Fruit fly (Drosophila melanogaster): ENCODE results near the gene alpha-Man-Ib.

The alpha-Man-Ib gene

dm6 chr3R:29088938-29089661 is 23.5 kb downstream of the alpha-Man-Ib start (continued):
- TF ChIP-seq sens-2 (GFP tag; IDR thresholded peaks at IDR 0.05): no peak
- TF ChIP-seq tup (GFP tag; optimal IDR thresholded peaks at IDR 0.05): peak; percentile 27
- no peak for TF ChIP-seq pho (GFP tag; optimal IDR thresholded peaks at IDR 0.05)
- no peak for TF ChIP-seq tna (GFP tag; IDR thresholded peaks at IDR 0.05; ENCODE audit: partially characterized antibody)
- peak; percentile 36; the same call in 1 of the 3 replicates for TF ChIP-seq CG7357 (GFP tag; IDR thresholded peaks at IDR 0.05)
- no peak for TF ChIP-seq CG10543 (GFP tag; optimal IDR thresholded peaks at IDR 0.05)
- no peak for TF ChIP-seq Dfd (GFP tag; optimal IDR thresholded peaks at IDR 0.05)
- peak; percentile 2 for TF ChIP-seq CG10431 (GFP tag; optimal IDR thresholded peaks at IDR 0.05)
- TF ChIP-seq Ssrp (tag; optimal IDR thresholded peaks at IDR 0.05): peak; percentile 72
- no peak for TF ChIP-seq vfl (GFP tag; optimal IDR thresholded peaks at IDR 0.05)
- no peak for TF ChIP-seq schlank (tag; optimal IDR thresholded peaks at IDR 0.05)
- peak; percentile 73 for TF ChIP-seq Xbp1 (GFP tag; optimal IDR thresholded peaks at IDR 0.05)
- peak; percentile 78 for TF ChIP-seq Sox100B (GFP tag; optimal IDR thresholded peaks at IDR 0.05)
- TF ChIP-seq NK7.1 (GFP tag; optimal IDR thresholded peaks at IDR 0.05): peak; percentile 46
- peak; percentile 60 for TF ChIP-seq ap (GFP tag; IDR thresholded peaks at IDR 0.05)
- TF ChIP-seq kni (GFP tag; optimal IDR thresholded peaks at IDR 0.05): peak; percentile 72
- TF ChIP-seq ken (GFP tag; IDR thresholded peaks at IDR 0.05): peak; percentile 46; the same call in 1 of the 3 replicates
- peak; percentile 62 for TF ChIP-seq HLH54F (GFP tag; optimal IDR thresholded peaks at IDR 0.05)
- TF ChIP-seq CG32767 (GFP tag; IDR thresholded peaks at IDR 0.05): peak; percentile 26; the same call in 1 of the 2 replicates
- TF ChIP-seq CG2875 (GFP tag; optimal IDR thresholded peaks at IDR 0.05): peak; percentile 72
- no peak for TF ChIP-seq CG43689 (GFP tag; IDR thresholded peaks at IDR 0.05)
- peak; percentile 37 for TF ChIP-seq slp2 (GFP tag; optimal IDR thresholded peaks at IDR 0.05)
- peak; percentile 76 for TF ChIP-seq CG9727 (GFP tag; optimal IDR thresholded peaks at IDR 0.05)
- peak; percentile 57 for TF ChIP-seq CG7786 (GFP tag; optimal IDR thresholded peaks at IDR 0.05)
- TF ChIP-seq Doc3 (GFP tag; IDR thresholded peaks at IDR 0.05; ENCODE audit: partially characterized antibody): no peak
- TF ChIP-seq CG7963 (GFP tag; IDR thresholded peaks at IDR 0.05; ENCODE audit: partially characterized antibody): no peak
- TF ChIP-seq shn (GFP tag; optimal IDR thresholded peaks at IDR 0.05): peak; percentile 52
- no peak for TF ChIP-seq sna (GFP tag; IDR thresholded peaks at IDR 0.05; ENCODE audit: partially characterized antibody)
- TF ChIP-seq lilli (GFP tag; optimal IDR thresholded peaks at IDR 0.05): peak; percentile 68
- peak; percentile 13 for TF ChIP-seq D19B (GFP tag; optimal IDR thresholded peaks at IDR 0.05)
- peak; percentile 49 for TF ChIP-seq cwo (GFP tag; optimal IDR thresholded peaks at IDR 0.05)
- TF ChIP-seq prd (optimal IDR thresholded peaks at IDR 0.05): no peak
- TF ChIP-seq prd (GFP tag; IDR thresholded peaks at IDR 0.05): peak; percentile 79
- peak; percentile 63 for TF ChIP-seq CG17568 (GFP tag; optimal IDR thresholded peaks at IDR 0.05)
- TF ChIP-seq CG1602 (GFP tag; optimal IDR thresholded peaks at IDR 0.05): peak; percentile 47
- TF ChIP-seq Rfx (GFP tag; IDR thresholded peaks at IDR 0.05): peak; percentile 63
- TF ChIP-seq HLH4C (GFP tag; IDR thresholded peaks at IDR 0.05; ENCODE audit: partially characterized antibody): no peak
- TF ChIP-seq CG12659 (GFP tag; optimal IDR thresholded peaks at IDR 0.05): peak; percentile 71
- TF ChIP-seq salm (tag; optimal IDR thresholded peaks at IDR 0.05): no peak
- no peak for TF ChIP-seq CG7928 (GFP tag; optimal IDR thresholded peaks at IDR 0.05)
- TF ChIP-seq CG17385 (GFP tag; optimal IDR thresholded peaks at IDR 0.05): peak; percentile 55
- TF ChIP-seq CG7987 (GFP tag; optimal IDR thresholded peaks at IDR 0.05): no peak
- TF ChIP-seq Pdp1 (GFP tag; optimal IDR thresholded peaks at IDR 0.05): peak; percentile 54 to 67
- TF ChIP-seq CG10654 (GFP tag; optimal IDR thresholded peaks at IDR 0.05): peak; percentile 45
- TF ChIP-seq CG16779 (GFP tag; IDR thresholded peaks at IDR 0.05): no peak
- no peak for TF ChIP-seq gt (GFP tag; IDR thresholded peaks at IDR 0.05)
- TF ChIP-seq CG2712 (tag; optimal IDR thresholded peaks at IDR 0.05): peak; percentile 88
- peak; percentile 62 for TF ChIP-seq CG18476 (GFP tag; optimal IDR thresholded peaks at IDR 0.05)
- 0 out of 3 replicates have a peak, but pooled peaks have one; percentile 48 for TF ChIP-seq CG11456 (GFP tag; IDR thresholded peaks at IDR 0.05)
